Worm (Caenorhabditis elegans): ENCODE data around the gene C06E4.5.

DNA sequence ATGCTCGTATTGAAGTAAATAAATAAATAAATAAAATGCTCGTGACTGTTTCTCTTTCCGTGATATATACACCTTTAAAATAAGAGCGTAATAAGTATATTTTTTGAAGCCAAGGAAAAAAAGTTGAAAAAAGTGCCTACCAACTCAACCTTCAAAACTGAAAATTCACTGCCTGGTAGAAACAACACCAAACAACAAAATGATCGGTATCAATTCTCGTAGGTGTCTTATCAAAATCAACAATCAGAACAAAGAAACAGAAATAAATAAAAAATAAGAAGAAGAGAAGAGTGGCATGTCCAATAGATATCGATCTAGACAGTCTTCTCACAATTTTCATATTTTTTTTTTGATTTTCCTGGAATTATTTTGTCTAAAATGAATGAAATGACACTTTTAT lies 10.9 kb upstream of the C06E4.5 start, which contains the start of gene afmd-1:
- TF ChIP-seq unc-39 (tag; optimal IDR thresholded peaks at IDR 0.05) (no peak), lin-39 (tag; optimal IDR thresholded peaks at IDR 0.05) (no peak), nhr-77 (tag; optimal IDR thresholded peaks at IDR 0.05) (no peak), nhr-237 (tag; optimal IDR thresholded peaks at IDR 0.05) (no peak), fos-1 (tag; optimal IDR thresholded peaks at IDR 0.05) (no peak), jun-1 (tag; optimal IDR thresholded peaks at IDR 0.05) (no peak), ceh-82 (tag; optimal IDR thresholded peaks at IDR 0.05) (no peak)

Data from whole organism, L3 larva.